Fruit fly (Drosophila melanogaster) whole organism, wandering third instar larva: ENCODE data around the gene CG17192.

ENCODE experiments used
- Vsx2 ChIP-seq: fragments of 200-300, 225-300 bp; sonication (Bioruptor generic); optimal IDR thresholded peaks from 2 replicates; lab custom pipeline; 2018; ENCODE audit warnings: missing biosample characterization, missing genetic modification characterization; ENCODE audit not compliant: partially characterized antibody
- fru ChIP-seq: fragments of 200-800 bp; sonication (Bioruptor generic); optimal IDR thresholded peaks from 3 replicates; lab custom pipeline; 2016; ENCODE audit warnings: missing biosample characterization, mild to moderate bottlenecking, missing genetic modification characterization
- usp ChIP-seq: fragments of >200 bp; optimal IDR thresholded peaks from 2 replicates; lab custom pipeline; 2017; ENCODE audit warnings: missing biosample characterization, missing genetic modification characterization

DNA sequence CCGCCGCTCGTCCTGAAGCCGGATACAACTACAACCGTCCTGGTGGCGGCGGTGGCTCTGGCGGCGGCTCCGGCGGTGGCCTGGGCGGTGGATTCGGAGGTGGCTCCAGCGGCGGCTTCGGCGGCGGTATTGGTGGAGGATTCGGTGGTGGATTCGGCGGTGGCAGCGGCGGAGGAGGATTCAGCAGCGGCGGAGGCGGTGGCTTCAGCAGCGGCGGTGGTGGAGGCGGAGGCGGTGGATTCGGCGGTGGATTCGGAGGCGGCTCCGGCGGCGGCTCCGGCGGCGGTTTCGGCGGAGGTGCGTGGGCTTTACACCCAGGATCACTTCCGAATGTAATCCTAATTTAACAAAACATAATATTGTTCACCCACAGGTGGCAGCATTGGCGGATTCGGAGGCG is 31.5 kb upstream of the CG17192 start:
- no peak for TF ChIP-seq Vsx2
- no peak for TF ChIP-seq usp (GFP tag; lab: Kevin White, UChicago)
- no peak for TF ChIP-seq fru (GFP tag; lab: Kevin White, UChicago)
